Worm (Caenorhabditis elegans): Measurements from ENCODE around the gene C33F10.12.

Gene C33F10.12

DNA sequence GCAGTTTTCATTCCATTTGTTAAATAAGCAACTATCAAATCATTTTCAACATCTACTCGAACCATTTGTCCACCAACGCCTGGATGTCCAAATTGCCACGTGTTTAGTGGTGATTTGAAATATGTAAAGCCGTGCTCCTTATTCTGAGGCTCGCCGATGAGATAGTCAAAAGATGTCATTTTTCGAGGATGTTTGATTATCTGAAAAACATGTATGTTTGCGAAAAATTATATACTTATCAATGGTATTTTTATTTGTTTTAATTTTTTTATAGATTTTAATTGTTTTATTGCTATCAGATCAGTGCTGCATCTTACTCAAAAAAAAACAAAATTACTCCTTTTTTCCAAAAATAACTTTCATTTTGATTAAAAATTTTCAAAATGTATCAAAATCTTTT lies 18.8 kb downstream of the C33F10.12 start:
- TF ChIP-seq ceh-28 (tag; optimal IDR thresholded peaks at IDR 0.05) (no peak), zip-11 (GFP tag; IDR thresholded peaks at IDR 0.05) (no peak), unc-62 (GFP tag; optimal IDR thresholded peaks at IDR 0.05 in 1 of 2) (peak in 1 of 2 experiments; percentile 94), unc-62 (tag; optimal IDR thresholded peaks at IDR 0.05) (no peak), lir-3 (tag; optimal IDR thresholded peaks at IDR 0.05) (no peak)

DNA sequence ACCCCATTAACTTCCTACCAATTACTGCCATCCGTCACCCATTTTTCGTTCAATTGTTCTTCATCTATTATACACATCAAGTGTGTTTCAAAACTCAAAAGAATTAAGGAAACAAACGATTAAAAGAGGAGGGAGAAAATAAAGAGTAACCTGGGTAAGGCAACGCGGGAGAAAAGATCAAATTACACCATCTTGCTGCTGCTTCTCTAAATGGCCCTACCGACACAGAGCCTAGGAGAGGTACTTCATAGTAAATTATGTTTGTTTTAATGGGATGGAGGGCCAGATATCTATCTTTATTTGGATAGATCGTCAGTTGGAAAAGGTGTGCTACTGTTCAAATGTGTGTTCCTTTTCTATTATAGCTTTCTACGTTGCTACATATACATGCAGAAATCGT lies 22.2 kb downstream of the C33F10.12 start:
- no peak for TF ChIP-seq duxl-1 (tag; optimal IDR thresholded peaks at IDR 0.05; ENCODE audit: poor library complexity)
- TF ChIP-seq F49E8.2 (tag; optimal IDR thresholded peaks at IDR 0.05; ENCODE audit: borderline replicate concordance), result no peak
- TF ChIP-seq cey-2 (tag; optimal IDR thresholded peaks at IDR 0.05; ENCODE audit: borderline replicate concordance, insufficient read depth), result no peak
- no peak for TF ChIP-seq nhr-41 (GFP tag; IDR thresholded peaks at IDR 0.05)
- no peak for TF ChIP-seq aly-2 (tag; optimal IDR thresholded peaks at IDR 0.05)
- no peak for TF ChIP-seq mdt-29 (GFP tag; IDR thresholded peaks at IDR 0.05)
- TF ChIP-seq lin-39 (tag; optimal IDR thresholded peaks at IDR 0.05), result no peak
- TF ChIP-seq daf-19 (GFP tag; conservative IDR thresholded peaks at IDR 0.05), result no peak
- no peak for TF ChIP-seq T20F7.1 (GFP tag; optimal IDR thresholded peaks at IDR 0.05)
- no peak for TF ChIP-seq ceh-82 (tag; optimal IDR thresholded peaks at IDR 0.05)
- no peak for TF ChIP-seq nhr-76 (tag; optimal IDR thresholded peaks at IDR 0.05)
- TF ChIP-seq nhr-48 (tag; optimal IDR thresholded peaks at IDR 0.05), result no peak
- no peak for TF ChIP-seq hmg-1.1 (GFP tag; IDR thresholded peaks at IDR 0.05)
- TF ChIP-seq nhr-111 (GFP tag; optimal IDR thresholded peaks at IDR 0.05), result no peak
- no peak for TF ChIP-seq rbr-2 (tag; optimal IDR thresholded peaks at IDR 0.05)
- no peak for TF ChIP-seq dmd-9 (GFP tag; IDR thresholded peaks at IDR 0.05)
- no peak for TF ChIP-seq ceh-44 (GFP tag; IDR thresholded peaks at IDR 0.05)
- no peak for TF ChIP-seq ceh-32 (tag; optimal IDR thresholded peaks at IDR 0.05; ENCODE audit: poor library complexity)

DNA sequence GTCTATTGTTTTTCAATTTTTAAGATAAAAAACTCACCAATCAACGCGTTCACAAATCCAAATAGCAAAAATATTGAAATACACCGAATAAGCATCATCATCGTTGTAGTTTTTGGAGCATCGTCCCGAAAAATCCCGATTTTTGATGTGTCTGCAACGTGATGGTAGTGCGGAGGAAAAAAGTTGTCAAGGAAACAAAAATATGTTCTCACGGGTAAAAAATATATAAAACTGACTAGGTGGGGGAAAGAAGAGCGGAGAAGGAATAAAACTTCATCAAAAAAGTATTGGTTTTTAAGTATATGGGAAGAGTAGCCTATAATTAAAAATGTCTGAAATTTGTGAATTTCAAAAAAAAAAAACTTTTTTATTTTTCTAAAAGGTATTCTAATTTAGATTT lies 25.6 kb downstream of the C33F10.12 start, which contains the start of gene rig-6:
TSS of gene rig-6 (minus strand) at position 101 of the 400 bp plus-strand sequence.
- TF ChIP-seq ZK337.2 (GFP tag; IDR thresholded peaks at IDR 0.05) (no peak), egl-43 (GFP tag; IDR thresholded peaks at IDR 0.05) (no peak), madf-5 (GFP tag; IDR thresholded peaks at IDR 0.05) (no peak), dve-1 (tag; optimal IDR thresholded peaks at IDR 0.05; ENCODE audit: insufficient read depth) (no peak), daf-8 (GFP tag; IDR thresholded peaks at IDR 0.05) (no peak), nhr-6 (tag; optimal IDR thresholded peaks at IDR 0.05) (no peak), mdl-1 (tag; optimal IDR thresholded peaks at IDR 0.05) (no peak), nhr-77 (tag; optimal IDR thresholded peaks at IDR 0.05) (no peak), lsy-2 (tag; optimal IDR thresholded peaks at IDR 0.05) (no peak), spr-3 (GFP tag; optimal IDR thresholded peaks at IDR 0.05) (no peak), nhr-111 (GFP tag; optimal IDR thresholded peaks at IDR 0.05) (no peak), F26F4.8 (GFP tag; conservative IDR thresholded peaks at IDR 0.05) (no peak), ZK546.5 (tag; optimal IDR thresholded peaks at IDR 0.05) (no peak), ceh-62 (tag; optimal IDR thresholded peaks at IDR 0.05) (no peak), saeg-2 (GFP tag; IDR thresholded peaks at IDR 0.05) (no peak), mdt-29 (GFP tag; IDR thresholded peaks at IDR 0.05) (no peak), unc-62 (GFP tag; optimal IDR thresholded peaks at IDR 0.05 in 1 of 2) (no peak), unc-62 (tag; optimal IDR thresholded peaks at IDR 0.05) (no peak)

DNA sequence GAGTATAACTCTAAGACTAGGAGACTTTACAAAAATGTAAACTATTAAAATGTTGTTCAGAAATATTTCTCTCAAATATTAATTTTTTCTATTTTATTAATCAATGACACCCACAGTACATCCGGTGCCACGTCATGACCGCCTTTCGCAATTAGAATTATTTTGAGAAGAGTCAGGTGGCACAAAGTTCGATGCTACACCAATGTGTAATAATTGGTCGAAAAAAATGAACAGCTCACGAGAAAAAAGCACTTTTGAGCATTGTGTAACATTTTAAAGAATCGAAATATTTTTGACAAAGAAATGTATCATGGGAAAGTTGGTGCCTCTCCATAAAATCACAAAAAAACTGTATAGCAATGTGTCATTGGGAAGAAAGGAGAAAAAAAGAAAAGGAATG lies 30.8 kb downstream of the C33F10.12 start:
- TF ChIP-seq daf-19 (GFP tag; conservative IDR thresholded peaks at IDR 0.05), result no peak
- TF ChIP-seq daf-16 (GFP tag; optimal IDR thresholded peaks at IDR 0.05), result peak in 1 of 2 experiments; percentile 18
- no peak for TF ChIP-seq daf-16 (tag; optimal IDR thresholded peaks at IDR 0.05)
